Worm (Caenorhabditis elegans) whole organism, L4 larva: ENCODE results near the gene clec-24.

Source experiments
- T26A8.4 ChIP-seq: fragments of 200-800 bp; sonication (Bioruptor generic); IDR thresholded peaks from 2 replicates; pipeline ENCODE4 v1.3.6; 2022; ENCODE audit warnings: missing genetic modification characterization, missing compliant biosample characterization
- Y75B8A.6 ChIP-seq: fragments of 200-800 bp; sonication (Bioruptor generic); IDR thresholded peaks from 2 replicates; pipeline ENCODE4 v1.3.6; 2022; ENCODE audit warnings: missing genetic modification reagents, missing genetic modification characterization, missing compliant biosample characterization
- ZK337.2 ChIP-seq: fragments of 200-800 bp; sonication (Bioruptor generic); IDR thresholded peaks from 2 replicates; pipeline ENCODE4 v1.3.6; 2022; ENCODE audit warnings: missing genetic modification reagents, missing genetic modification characterization, missing compliant biosample characterization
- aha-1 ChIP-seq: fragments of 150-350 bp; peaks from one replicate; lab custom pipeline; 2014; ENCODE audit warnings: missing biosample characterization, missing genetic modification characterization
- aly-2 ChIP-seq: sonication (generic microtip); optimal IDR thresholded peaks from 2 replicates; lab custom pipeline; 2018; ENCODE audit warnings: missing biosample characterization, missing genetic modification characterization
- ama-1 ChIP-seq: fragments of 150-350 bp; optimal IDR thresholded peaks from 2 replicates; lab custom pipeline; 2014; ENCODE audit warnings: inconsistent platforms, mixed read lengths
- ceh-20 ChIP-seq: fragments of 200-800 bp; sonication (Bioruptor generic); IDR thresholded peaks from 2 replicates; pipeline ENCODE4 v1.3.6; 2022; ENCODE audit warnings: missing genetic modification reagents, missing genetic modification characterization, missing compliant biosample characterization
- ceh-28 ChIP-seq: fragments of 150-350 bp; optimal IDR thresholded peaks from 2 replicates; lab custom pipeline; 2014; ENCODE audit warnings: missing biosample characterization, missing genetic modification reagents, missing genetic modification characterization
- ceh-32 ChIP-seq: sonication (generic microtip); optimal IDR thresholded peaks from 2 replicates; lab custom pipeline; 2016; ENCODE audit warnings: mild to moderate bottlenecking, missing genetic modification characterization, missing compliant biosample characterization; ENCODE audit not compliant: poor library complexity
- cey-2 ChIP-seq: sonication (generic microtip); optimal IDR thresholded peaks from 3 replicates; lab custom pipeline; 2017; ENCODE audit warnings: missing genetic modification characterization, mild to moderate bottlenecking, missing compliant biosample characterization, antibody characterized with exemption, borderline replicate concordance; ENCODE audit not compliant: insufficient read depth
- ctbp-1 ChIP-seq: fragments of 200-800 bp; sonication (Bioruptor generic); IDR thresholded peaks from 2 replicates; pipeline ENCODE4 v1.3.6; 2022; ENCODE audit warnings: missing genetic modification reagents, missing genetic modification characterization, missing compliant biosample characterization
- daf-19 ChIP-seq: fragments of 200-800 bp; sonication (Bioruptor generic); conservative IDR thresholded peaks from 2 replicates; pipeline ENCODE4 v1.3.6; 2022; ENCODE audit warnings: missing genetic modification characterization, missing compliant biosample characterization
- dpl-1 ChIP-seq: fragments of 150-350 bp; optimal IDR thresholded peaks from 2 replicates; lab custom pipeline; 2014; ENCODE audit warnings: missing biosample characterization, missing genetic modification reagents, missing genetic modification characterization
- dve-1 ChIP-seq: sonication (generic microtip); optimal IDR thresholded peaks from 2 replicates; lab custom pipeline; 2017; ENCODE audit warnings: antibody characterized with exemption, mild to moderate bottlenecking, missing genetic modification characterization, missing compliant biosample characterization; ENCODE audit not compliant: insufficient read depth
- fos-1 ChIP-seq: fragments of 150-350 bp; optimal IDR thresholded peaks from 2 replicates; lab custom pipeline; 2014; ENCODE audit warnings: missing biosample characterization, missing genetic modification characterization
- hif-1 ChIP-seq, 2 experiments: sonication (generic microtip); optimal IDR thresholded peaks; 2 replicates each; lab custom pipeline; 2016 to 2017; ENCODE audit warnings: missing compliant biosample characterization in 2 of 2, missing genetic modification characterization in 2 of 2, missing genetic modification reagents in 2 of 2, missing genotype in 2 of 2, mild to moderate bottlenecking in 1 of 2
- hlh-30 ChIP-seq: sonication (generic microtip); optimal IDR thresholded peaks from 2 replicates; lab custom pipeline; 2017; ENCODE audit warnings: antibody characterized with exemption, mild to moderate bottlenecking, missing genetic modification characterization, missing compliant biosample characterization; ENCODE audit not compliant: insufficient read depth
- lin-29 ChIP-seq: fragments of 200-800 bp; sonication (Bioruptor generic); IDR thresholded peaks from 2 replicates; pipeline ENCODE4 v1.3.6; 2022; ENCODE audit warnings: missing genetic modification reagents, missing genetic modification characterization, missing compliant biosample characterization
- mep-1 ChIP-seq: fragments of 150-350 bp; sonication (generic microtip); optimal IDR thresholded peaks from 3 replicates; lab custom pipeline; 2014; ENCODE audit warnings: missing biosample characterization, missing genetic modification characterization
- nhr-111 ChIP-seq: fragments of 200-800 bp; sonication (Bioruptor generic); optimal IDR thresholded peaks from 2 replicates; lab custom pipeline; 2018; ENCODE audit warnings: mild to moderate bottlenecking, missing genetic modification characterization, missing compliant biosample characterization
- nhr-25 ChIP-seq: sonication (generic microtip); optimal IDR thresholded peaks from 2 replicates; lab custom pipeline; 2017; ENCODE audit warnings: missing genetic modification characterization, mild to moderate bottlenecking, missing compliant biosample characterization, antibody characterized with exemption, moderate library complexity, borderline replicate concordance; ENCODE audit not compliant: insufficient read depth
- nhr-77 ChIP-seq: fragments of 150-350 bp; optimal IDR thresholded peaks from 2 replicates; lab custom pipeline; 2014; ENCODE audit warnings: missing biosample characterization, missing genetic modification characterization
- php-3 ChIP-seq: fragments of 200-800 bp; sonication (Bioruptor generic); IDR thresholded peaks from 2 replicates; pipeline ENCODE4 v1.3.6; 2022; ENCODE audit warnings: missing genetic modification reagents, missing genetic modification characterization, missing compliant biosample characterization
- skn-1 ChIP-seq: fragments of 150-350 bp; optimal IDR thresholded peaks from 2 replicates; lab custom pipeline; 2014; ENCODE audit warnings: missing biosample characterization, missing genetic modification characterization
- snpc-4 ChIP-seq: fragments of 150-350 bp; optimal IDR thresholded peaks from 2 replicates; lab custom pipeline; 2014; ENCODE audit warnings: missing biosample characterization, missing genetic modification characterization
- unc-39 ChIP-seq: sonication (generic microtip); optimal IDR thresholded peaks from 2 replicates; lab custom pipeline; 2017; ENCODE audit warnings: missing biosample characterization, missing genetic modification characterization
- unc-62 ChIP-seq, 3 experiments: fragments of 150-350 bp in 1 of 3; sonication (generic microtip); optimal IDR thresholded peaks in 2 of 3; peaks in 1 of 3; 1 replicate in 1 of 3; 2 replicates in 2 of 3; lab custom pipeline; 2014 to 2017; ENCODE audit warnings: missing biosample characterization in 3 of 3, missing genetic modification characterization in 3 of 3, missing genetic modification reagents in 3 of 3, missing genotype in 1 of 3
- zip-11 ChIP-seq: fragments of 200-800 bp; sonication (Bioruptor generic); IDR thresholded peaks from 2 replicates; pipeline ENCODE4 v1.3.6; 2022; ENCODE audit warnings: missing genetic modification characterization, missing compliant biosample characterization

Gene clec-24

DNA sequence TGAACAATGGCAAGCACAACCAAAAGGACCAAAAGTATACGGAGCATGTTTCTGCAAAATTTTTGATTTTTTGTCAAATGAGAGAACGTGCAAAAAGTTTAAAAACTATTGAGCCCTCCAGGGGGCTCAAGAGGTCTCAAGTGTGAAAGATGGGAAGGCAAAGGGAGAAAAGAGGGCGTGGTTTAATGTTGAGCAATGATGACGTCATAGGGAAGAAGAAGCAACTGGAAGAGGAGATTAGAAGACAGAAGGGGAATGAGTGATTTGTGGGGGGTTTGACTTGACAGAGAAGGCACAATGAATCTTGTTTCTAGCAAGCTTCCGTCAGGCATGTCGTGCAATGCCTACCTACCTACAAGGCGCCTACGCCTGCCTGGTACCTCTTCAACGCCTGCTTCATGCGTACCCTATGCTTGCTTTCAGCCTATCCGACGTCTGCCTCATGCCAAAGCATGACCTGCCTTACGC lies 40.5 kb upstream of the clec-24 start, which contains the start of gene T20B3.14:
Gene T20B3.14, minus strand, starts transcription at position 51 of the 468 bp plus-strand sequence.
- TF ChIP-seq aha-1 (tag; lab: Kevin White, UChicago) (peak; percentile 63), unc-39 (tag; lab: Kevin White, UChicago) (no peak), hlh-30 (no peak), ZK337.2 (no peak), hif-1 (tag; optimal IDR thresholded peaks at IDR 0.05; lab: Kevin White, UChicago) (peak in 1 of 2 experiments; percentile 35), dve-1 (tag; lab: Kevin White, UChicago) (no peak), snpc-4 (tag; lab: Kevin White, UChicago) (no peak), ceh-20 (GFP tag; lab: Robert Waterston, UW) (0 out of 2 replicates have a peak, but pooled peaks have one; percentile 46), unc-62 (GFP tag; optimal IDR thresholded peaks at IDR 0.05 in 1 of 2; lab: Kevin White, UChicago) (peak in 1 of 2 experiments; percentile 71), unc-62 (tag; optimal IDR thresholded peaks at IDR 0.05; lab: Kevin White, UChicago) (no peak)

DNA sequence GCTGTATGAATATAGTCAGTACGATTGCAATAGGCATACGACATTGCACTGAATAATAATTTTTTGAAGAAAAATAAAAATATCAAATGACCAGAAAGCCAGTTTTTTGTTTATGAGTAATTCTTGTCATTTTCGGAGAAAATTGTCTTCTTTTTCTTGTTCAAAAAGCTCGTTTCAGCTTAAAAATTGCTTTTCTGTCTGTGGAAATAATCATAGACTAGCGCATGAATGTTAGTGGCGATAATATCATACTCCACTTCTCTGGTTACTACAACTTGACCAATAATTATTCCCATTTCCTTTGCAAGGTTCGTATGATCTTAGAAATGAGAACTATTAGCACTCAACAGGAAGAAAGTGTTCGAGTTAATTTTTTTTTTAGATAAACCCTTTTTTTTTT lies 34.3 kb upstream of the clec-24 start, which contains the start of gene srh-216:
Gene srh-216, minus strand, starts transcription at position 101 of the 400 bp plus-strand sequence.
- TF ChIP-seq cey-2 (tag; lab: Kevin White, UChicago) (no peak), ctbp-1 (GFP tag; lab: Robert Waterston, UW) (no peak), hlh-30 (no peak), hif-1 (tag; optimal IDR thresholded peaks at IDR 0.05; lab: Kevin White, UChicago) (no peak)

ce11 chrV:16829396-16829795 lies 32.4 kb upstream of the clec-24 start, which contains the start of gene srh-214:
Gene srh-214 (minus strand): TSS chrV:16829755.
- TF ChIP-seq ceh-32 (tag; lab: Kevin White, UChicago) (no peak), aha-1 (tag; lab: Kevin White, UChicago) (peak; percentile 91)
- TF ChIP-seq, all 104 proteins: peak for 1

- TF ChIP-seq dpl-1 (GFP tag; lab: Kevin White, UChicago), result no peak
- peak in 1 of 2 experiments; percentile 93 for TF ChIP-seq unc-62 (GFP tag; optimal IDR thresholded peaks at IDR 0.05 in 1 of 2; lab: Kevin White, UChicago)
- no peak for TF ChIP-seq unc-62 (tag; optimal IDR thresholded peaks at IDR 0.05; lab: Kevin White, UChicago)
Observed at ce11 chrV:16831310-16831709, 30.5 kb upstream of the clec-24 start.

DNA sequence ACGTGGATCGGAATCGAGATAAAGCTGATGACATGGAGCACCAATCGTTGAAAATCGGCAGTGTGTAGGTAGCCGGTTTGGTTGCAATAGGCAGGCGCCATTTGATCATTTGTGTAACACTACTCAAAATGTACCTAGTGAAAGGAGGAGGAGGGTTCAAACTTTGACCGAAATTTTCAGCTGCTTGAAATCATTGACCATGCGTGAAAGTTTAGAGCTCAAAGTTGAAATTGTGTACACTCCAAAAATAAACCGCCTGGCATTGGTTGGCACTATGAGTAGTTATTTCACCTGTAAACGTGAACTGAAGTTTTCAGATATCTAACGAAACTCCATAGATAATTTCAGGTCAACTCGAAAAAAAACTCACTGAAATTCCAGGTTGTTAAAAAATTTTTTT lies 29.9 kb upstream of the clec-24 start, which contains the start of gene srh-215:
Gene srh-215, minus strand, starts transcription at position 101 of the 400 bp plus-strand sequence.
- no peak for TF ChIP-seq ceh-28 (tag; lab: Kevin White, UChicago)
- no peak for TF ChIP-seq aly-2 (tag; lab: Kevin White, UChicago)
- no peak for TF ChIP-seq unc-62 (GFP tag; optimal IDR thresholded peaks at IDR 0.05 in 1 of 2; lab: Kevin White, UChicago)
- TF ChIP-seq unc-62 (tag; optimal IDR thresholded peaks at IDR 0.05; lab: Kevin White, UChicago), result no peak
- TF ChIP-seq unc-39 (tag; lab: Kevin White, UChicago), result no peak
- no peak for TF ChIP-seq nhr-111 (GFP tag; lab: Kevin White, UChicago)
- no peak for TF ChIP-seq ama-1
- no peak for TF ChIP-seq Y75B8A.6 (GFP tag; lab: Robert Waterston, UW)
- TF ChIP-seq nhr-25 (tag; lab: Kevin White, UChicago), result no peak
- TF ChIP-seq daf-19 (GFP tag; lab: Robert Waterston, UW), result no peak
- TF ChIP-seq skn-1 (tag; lab: Kevin White, UChicago), result no peak
- no peak for TF ChIP-seq fos-1 (tag; lab: Kevin White, UChicago)
- no peak for TF ChIP-seq ZK337.2
- TF ChIP-seq lin-29 (GFP tag; lab: Robert Waterston, UW), result no peak
- no peak for TF ChIP-seq hlh-30
- no peak for TF ChIP-seq mep-1 (tag; lab: Kevin White, UChicago)
- no peak for TF ChIP-seq nhr-77 (tag; lab: Kevin White, UChicago)
- no peak for TF ChIP-seq php-3 (GFP tag; lab: Robert Waterston, UW)

ce11 chrV:16832865-16833264 lies 28.9 kb upstream of the clec-24 start, which contains the start of gene phy-3:
Gene phy-3 (plus strand): TSS chrV:16833165.
- no peak for TF ChIP-seq T26A8.4 (GFP tag; lab: Robert Waterston, UW)
- TF ChIP-seq zip-11 (GFP tag; lab: Robert Waterston, UW), result no peak
